Fruit fly (Drosophila melanogaster) whole organism, embryonic: ENCODE results near the gene CG14803.

Source experiments
- BEAF-32 ChIP-seq: fragments of 200-800 bp; sonication (Bioruptor generic); optimal IDR thresholded peaks from 3 replicates; lab custom pipeline; 2017; ENCODE audit warnings: missing biosample characterization, missing genetic modification characterization, mild to moderate bottlenecking, moderate library complexity, missing genetic modification reagents
- Bdp1 ChIP-seq: fragments of 200-800 bp; sonication (Bioruptor generic); optimal IDR thresholded peaks from 3 replicates; lab custom pipeline; 2016; ENCODE audit warnings: missing biosample characterization, missing genetic modification characterization
- CG10147 ChIP-seq: fragments of 200-800 bp; sonication (Bioruptor generic); optimal IDR thresholded peaks from 2 replicates; lab custom pipeline; 2019; ENCODE audit warnings: missing biosample characterization, mild to moderate bottlenecking, missing genetic modification characterization, moderate library complexity
- CG10654 ChIP-seq: fragments of 200-800 bp; sonication (Bioruptor generic); optimal IDR thresholded peaks from 2 replicates; lab custom pipeline; 2016; ENCODE audit warnings: missing biosample characterization, missing genetic modification characterization
- CG11093 ChIP-seq: fragments of 200-800 bp; sonication (Bioruptor generic); IDR thresholded peaks from 3 replicates; pipeline ENCODE4 v1.3.6; 2022; ENCODE audit warnings: missing biosample characterization, missing genetic modification characterization
- CG11398 ChIP-seq: fragments of 200-800 bp; sonication (Bioruptor generic); optimal IDR thresholded peaks from 2 replicates; lab custom pipeline; 2016; ENCODE audit warnings: missing biosample characterization, missing genetic modification characterization
- CG13775 ChIP-seq: fragments of 200-800 bp; sonication (Bioruptor generic); optimal IDR thresholded peaks from 3 replicates; lab custom pipeline; 2017; ENCODE audit warnings: missing biosample characterization, mild to moderate bottlenecking, missing genetic modification characterization
- CG14014 ChIP-seq: fragments of 200-800 bp; sonication (Bioruptor generic); IDR thresholded peaks from 2 replicates; pipeline ENCODE4 v1.3.6; 2022; ENCODE audit warnings: missing biosample characterization, missing genetic modification characterization
- CG14710 ChIP-seq: fragments of 200-800 bp; sonication (Bioruptor generic); optimal IDR thresholded peaks from 3 replicates; lab custom pipeline; 2019; ENCODE audit warnings: missing biosample characterization, mild to moderate bottlenecking, missing genetic modification characterization, moderate library complexity
- CG15601 ChIP-seq: fragments of 200-800 bp; sonication (Bioruptor generic); optimal IDR thresholded peaks from 3 replicates; lab custom pipeline; 2019; ENCODE audit warnings: missing biosample characterization, mild to moderate bottlenecking, missing genetic modification characterization, moderate library complexity
- CG1602 ChIP-seq: fragments of 200-800 bp; sonication (Bioruptor generic); optimal IDR thresholded peaks from 3 replicates; lab custom pipeline; 2016; ENCODE audit warnings: missing biosample characterization, missing genetic modification characterization
- CG16863 ChIP-seq: fragments of 200-800 bp; sonication (Bioruptor generic); optimal IDR thresholded peaks from 3 replicates; lab custom pipeline; 2016; ENCODE audit warnings: missing biosample characterization, missing genetic modification characterization
- CG18011 ChIP-seq: fragments of 200-800 bp; sonication (Bioruptor generic); optimal IDR thresholded peaks from 2 replicates; lab custom pipeline; 2017; ENCODE audit warnings: missing biosample characterization, missing genetic modification characterization, mild to moderate bottlenecking, moderate library complexity, missing genotype
- CG18764 ChIP-seq: fragments of 200-800 bp; sonication (Bioruptor generic); optimal IDR thresholded peaks from 3 replicates; lab custom pipeline; 2016; ENCODE audit warnings: missing biosample characterization, missing genetic modification characterization
- CG32532 ChIP-seq: fragments of 200-800 bp; sonication (Bioruptor generic); IDR thresholded peaks from 2 replicates; pipeline ENCODE4 v1.3.6; 2022; ENCODE audit warnings: missing biosample characterization, missing genetic modification characterization
- CG3726 ChIP-seq: fragments of 200-800 bp; sonication (Bioruptor generic); IDR thresholded peaks from 3 replicates; pipeline ENCODE4, ENCODE4 v1.3.6; 2022; ENCODE audit warnings: missing biosample characterization, missing genetic modification characterization
- CG4282 ChIP-seq: fragments of 200-800 bp; sonication (Bioruptor generic); optimal IDR thresholded peaks from 2 replicates; lab custom pipeline; 2016; ENCODE audit warnings: missing biosample characterization, missing genetic modification characterization
- CG4854 ChIP-seq: fragments of 200-800 bp; sonication (Bioruptor generic); optimal IDR thresholded peaks from 2 replicates; lab custom pipeline; 2016; ENCODE audit warnings: missing biosample characterization, missing genetic modification characterization, inconsistent platforms
- CG6175 ChIP-seq: fragments of 200-800 bp; sonication (Bioruptor generic); IDR thresholded peaks from 3 replicates; pipeline ENCODE4 v1.3.6; 2022; ENCODE audit warnings: missing biosample characterization, missing genetic modification characterization
- CG8281 ChIP-seq: fragments of 200-800 bp; sonication (Bioruptor generic); optimal IDR thresholded peaks from 2 replicates; lab custom pipeline; 2018; ENCODE audit warnings: missing biosample characterization, mild to moderate bottlenecking, missing genetic modification characterization, moderate library complexity
- CHES-1-like ChIP-seq: fragments of 200-800 bp; sonication (Bioruptor generic); optimal IDR thresholded peaks from 2 replicates; lab custom pipeline; 2016; ENCODE audit warnings: missing biosample characterization, missing genetic modification characterization
- Dp ChIP-seq: fragments of 200-800 bp; sonication (Bioruptor generic); optimal IDR thresholded peaks from 2 replicates; lab custom pipeline; 2018; ENCODE audit warnings: missing biosample characterization, mild to moderate bottlenecking, missing genetic modification characterization, moderate library complexity
- Fer1 ChIP-seq: fragments of 200-800 bp; sonication (Bioruptor generic); optimal IDR thresholded peaks from 2 replicates; lab custom pipeline; 2017; ENCODE audit warnings: missing biosample characterization, mild to moderate bottlenecking, missing genetic modification characterization
- Hsf ChIP-seq: fragments of 200-800 bp; sonication (Bioruptor generic); optimal IDR thresholded peaks from 3 replicates; lab custom pipeline; 2016; ENCODE audit warnings: missing biosample characterization, missing genetic modification characterization
- Kr ChIP-seq: fragments of 200-800 bp; sonication (Bioruptor generic); optimal IDR thresholded peaks from 2 replicates; lab custom pipeline; 2017; ENCODE audit warnings: missing biosample characterization, mild to moderate bottlenecking, missing genetic modification characterization
- Lhr ChIP-seq: fragments of 200-800 bp; sonication (Bioruptor generic); optimal IDR thresholded peaks from 3 replicates; lab custom pipeline; 2017; ENCODE audit warnings: mild to moderate bottlenecking, missing biosample characterization, missing genetic modification reagents, missing genetic modification characterization
- Sry-β ChIP-seq: fragments of 200-800 bp; sonication (Bioruptor generic); optimal IDR thresholded peaks from 2 replicates; lab custom pipeline; 2018; ENCODE audit warnings: missing biosample characterization, mild to moderate bottlenecking, missing genetic modification characterization, moderate library complexity
- ash1 ChIP-seq: fragments of 200-800 bp; sonication (Bioruptor generic); optimal IDR thresholded peaks from 2 replicates; lab custom pipeline; 2018; ENCODE audit warnings: missing biosample characterization, mild to moderate bottlenecking, missing genetic modification characterization
- bab2 ChIP-seq: fragments of 200-800 bp; sonication (Bioruptor generic); optimal IDR thresholded peaks from 2 replicates; lab custom pipeline; 2016; ENCODE audit warnings: missing biosample characterization, missing genetic modification characterization
- bcd ChIP-seq: fragments of 200-800 bp; sonication (Bioruptor generic); optimal IDR thresholded peaks from 2 replicates; lab custom pipeline; 2017; ENCODE audit warnings: missing biosample characterization, mild to moderate bottlenecking, missing genetic modification characterization
- bsh ChIP-seq, 2 experiments: fragments of 200-800 bp; sonication (Bioruptor generic); optimal IDR thresholded peaks; 2 replicates each; lab custom pipeline; 2017 to 2018; ENCODE audit warnings: mild to moderate bottlenecking in 2 of 2, missing biosample characterization in 2 of 2, missing genetic modification characterization in 2 of 2, moderate library complexity in 1 of 2
- cato ChIP-seq: fragments of 200-800 bp; sonication (Bioruptor generic); optimal IDR thresholded peaks from 2 replicates; lab custom pipeline; 2016; ENCODE audit warnings: missing biosample characterization, missing genetic modification characterization, borderline replicate concordance
- dpn ChIP-seq, 2 experiments: fragments of 200-800 bp; sonication (Bioruptor generic); optimal IDR thresholded peaks; 3 replicates each; lab custom pipeline; 2016; ENCODE audit warnings: missing biosample characterization in 2 of 2, missing genetic modification characterization in 2 of 2
- dysf ChIP-seq: fragments of 200-800 bp; sonication (Bioruptor generic); IDR thresholded peaks from 3 replicates; pipeline ENCODE4 v1.3.6; 2022; ENCODE audit warnings: missing biosample characterization, missing genetic modification characterization
- ftz-f1 ChIP-seq: fragments of 200-800 bp; sonication (Bioruptor generic); optimal IDR thresholded peaks from 2 replicates; lab custom pipeline; 2016; ENCODE audit warnings: missing biosample characterization, missing genetic modification characterization
- gro ChIP-seq: fragments of 200-800 bp; sonication (Bioruptor generic); optimal IDR thresholded peaks from 2 replicates; lab custom pipeline; 2016; ENCODE audit warnings: missing biosample characterization, missing genetic modification characterization
- kni ChIP-seq: fragments of 200-800 bp; sonication (Bioruptor generic); optimal IDR thresholded peaks from 3 replicates; lab custom pipeline; 2017; ENCODE audit warnings: mild to moderate bottlenecking, missing biosample characterization, missing genetic modification reagents, missing genetic modification characterization
- lmd ChIP-seq: fragments of 200-800 bp; sonication (Bioruptor generic); IDR thresholded peaks from 2 replicates; pipeline ENCODE4 v1.3.6; 2022; ENCODE audit warnings: missing biosample characterization, missing genetic modification characterization
- mam ChIP-seq: fragments of 200-800 bp; sonication (Bioruptor generic); optimal IDR thresholded peaks from 3 replicates; lab custom pipeline; 2016; ENCODE audit warnings: missing biosample characterization, missing genetic modification characterization
- pan ChIP-seq, 4 experiments: fragments of >200 bp in 3 of 4; fragments of 200-800 bp in 1 of 4; sonication (Bioruptor generic) in 1 of 4; optimal IDR thresholded peaks in 3 of 4; IDR thresholded peaks in 1 of 4; 2 replicates each; pipeline versions ENCODE4 v1.3.6 to Lab custom; 2017 to 2022; ENCODE audit warnings: missing biosample characterization in 2 of 4, missing genetic modification characterization in 2 of 4, mixed read lengths in 1 of 4
- repo ChIP-seq: fragments of 200-800 bp; sonication (Bioruptor generic); optimal IDR thresholded peaks from 2 replicates; lab custom pipeline; 2016; ENCODE audit warnings: missing biosample characterization, missing genetic modification characterization
- sc ChIP-seq, 3 experiments: fragments of >200 bp in 2 of 3; fragments of 200-800 bp in 1 of 3; sonication (Bioruptor generic) in 1 of 3; optimal IDR thresholded peaks; 2 replicates in 2 of 3; 3 replicates in 1 of 3; lab custom pipeline; 2017; ENCODE audit warnings: mild to moderate bottlenecking in 1 of 3, missing biosample characterization in 1 of 3, missing genetic modification characterization in 1 of 3, missing genetic modification reagents in 1 of 3
- scrt ChIP-seq: fragments of 200-800 bp; sonication (Bioruptor generic); optimal IDR thresholded peaks from 2 replicates; lab custom pipeline; 2018; ENCODE audit warnings: missing biosample characterization, mild to moderate bottlenecking, missing genetic modification characterization, moderate library complexity
- shn ChIP-seq: fragments of 200-800 bp; sonication (Bioruptor generic); optimal IDR thresholded peaks from 3 replicates; lab custom pipeline; 2016; ENCODE audit warnings: missing biosample characterization, missing genetic modification characterization
- sna ChIP-seq: fragments of 200-800 bp; sonication (Bioruptor generic); IDR thresholded peaks from 2 replicates; pipeline ENCODE4 v1.3.6; 2022; ENCODE audit warnings: missing biosample characterization, missing genetic modification characterization; ENCODE audit not compliant: partially characterized antibody
- so ChIP-seq: fragments of 200-800 bp; sonication (Bioruptor generic); IDR thresholded peaks from 3 replicates; pipeline ENCODE4 v1.3.6; 2022; ENCODE audit warnings: missing biosample characterization, missing genetic modification characterization
- tio ChIP-seq: fragments of 200-800 bp; sonication (Bioruptor generic); optimal IDR thresholded peaks from 2 replicates; lab custom pipeline; 2017; ENCODE audit warnings: missing biosample characterization, missing genetic modification characterization, inconsistent platforms
- wek ChIP-seq: fragments of 200-800 bp; sonication (Bioruptor generic); optimal IDR thresholded peaks from 3 replicates; lab custom pipeline; 2018; ENCODE audit warnings: missing biosample characterization, mild to moderate bottlenecking, missing genetic modification characterization, moderate library complexity

The CG14803 gene

DNA sequence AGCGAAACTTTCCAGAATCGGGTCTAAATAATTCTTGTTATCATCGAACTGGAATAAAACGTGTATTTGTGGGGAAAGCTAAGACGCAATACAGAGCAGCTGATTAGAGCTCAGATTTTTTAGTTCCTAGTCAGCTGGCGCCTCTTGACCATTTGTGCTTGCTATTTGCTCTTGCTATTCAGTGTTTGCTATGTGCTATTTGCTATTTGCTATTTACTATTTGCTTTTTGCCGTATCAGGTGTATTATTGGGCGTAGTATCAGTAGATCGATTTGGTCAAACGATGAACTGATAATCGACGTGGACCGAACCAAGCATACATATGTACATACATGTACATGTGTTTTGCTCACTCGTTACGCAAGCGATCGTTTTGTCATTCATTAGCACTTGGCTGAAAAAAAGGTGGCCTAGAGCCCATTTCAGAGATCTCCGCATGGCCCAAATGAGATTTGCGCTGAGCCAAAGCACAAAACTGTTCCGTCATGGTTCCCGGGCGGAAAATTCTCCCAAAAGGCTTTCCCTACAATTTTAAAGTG is 23.2 kb upstream of the CG14803 start (continued):
- peak; percentile 42 for TF ChIP-seq CG18764
- TF ChIP-seq Lhr, result no peak
- no peak for TF ChIP-seq pan (optimal IDR thresholded peaks at IDR 0.05; lab: Kevin White, UChicago)
- TF ChIP-seq pan (GFP tag; optimal IDR thresholded peaks at IDR 0.05 in 1 of 2, IDR thresholded peaks at IDR 0.05 in 1 of 2), result peak in 1 of 2 experiments; percentile 63
- 0 out of 3 replicates have a peak, but pooled peaks have one; percentile 25 for TF ChIP-seq CG3726 (GFP tag; lab: Robert Waterston, UW)
- TF ChIP-seq sna (GFP tag; lab: Robert Waterston, UW), result no peak
- no peak for TF ChIP-seq ftz-f1
- peak in 1 of 2 experiments; percentile 52 for TF ChIP-seq bsh (GFP tag; optimal IDR thresholded peaks at IDR 0.05; lab: Kevin White, UChicago)
- peak; percentile 14 for TF ChIP-seq CG15601
- no peak for TF ChIP-seq Kr (GFP tag; lab: Kevin White, UChicago)
- TF ChIP-seq CG10654 (GFP tag; lab: Kevin White, UChicago), result peak; percentile 32
- TF ChIP-seq CG18011 (GFP tag; lab: Kevin White, UChicago), result peak; percentile 25
- TF ChIP-seq dysf (GFP tag; lab: Robert Waterston, UW), result peak; percentile 41; the same call in 1 of the 3 replicates
- peak; percentile 3 for TF ChIP-seq Hsf
- peak; percentile 60 for TF ChIP-seq tio (GFP tag; lab: Kevin White, UChicago)
- peak; percentile 57 for TF ChIP-seq gro (GFP tag; lab: Kevin White, UChicago)
- TF ChIP-seq CG8281 (tag; lab: Kevin White, UChicago), result no peak
- no peak for TF ChIP-seq Dp (GFP tag; lab: Kevin White, UChicago)
- peak; percentile 84 for TF ChIP-seq bab2 (GFP tag; lab: Kevin White, UChicago)
- peak; percentile 47 for TF ChIP-seq wek (GFP tag; lab: Kevin White, UChicago)
- peak; percentile 67 for TF ChIP-seq Fer1
- TF ChIP-seq scrt (GFP tag; lab: Kevin White, UChicago), result peak; percentile 17
- peak; percentile 52; the same call in 1 of the 2 replicates for TF ChIP-seq CG14014
- no peak for TF ChIP-seq cato (GFP tag; lab: Kevin White, UChicago)
- no peak for TF ChIP-seq CG10147
- TF ChIP-seq mam (GFP tag; lab: Kevin White, UChicago), result peak; percentile 41
- TF ChIP-seq CG6175 (GFP tag; lab: Robert Waterston, UW), result peak; percentile 61; the same call in 1 of the 3 replicates
- TF ChIP-seq lmd, result no peak
- TF ChIP-seq Bdp1 (GFP tag; lab: Kevin White, UChicago), result peak; percentile 54
- no peak for TF ChIP-seq Sry-β (GFP tag; lab: Kevin White, UChicago)
- peak; percentile 6 for TF ChIP-seq CG13775
- peak; percentile 13 for TF ChIP-seq CG4854 (GFP tag; lab: Kevin White, UChicago)
- TF ChIP-seq CG16863 (GFP tag; lab: Kevin White, UChicago), result peak; percentile 61
- TF ChIP-seq sc (optimal IDR thresholded peaks at IDR 0.05; lab: Kevin White, UChicago), result no peak
- TF ChIP-seq sc (GFP tag; optimal IDR thresholded peaks at IDR 0.05; lab: Kevin White, UChicago), result peak; percentile 4
- TF ChIP-seq CHES-1-like, result peak; percentile 57
- 0 out of 3 replicates have a peak, but pooled peaks have one; percentile 43 for TF ChIP-seq so (GFP tag; lab: Robert Waterston, UW)
- peak; percentile 29 for TF ChIP-seq ash1 (GFP tag; lab: Kevin White, UChicago)
- TF ChIP-seq kni, result no peak
- no peak for TF ChIP-seq CG11093 (GFP tag; lab: Robert Waterston, UW)
- TF ChIP-seq CG4282 (GFP tag; lab: Kevin White, UChicago), result no peak
- no peak for TF ChIP-seq BEAF-32 (GFP tag; lab: Kevin White, UChicago)
- peak in 1 of 2 experiments; percentile 55 for TF ChIP-seq dpn (GFP tag; optimal IDR thresholded peaks at IDR 0.05; lab: Kevin White, UChicago)
- TF ChIP-seq CG14710 (tag; lab: Kevin White, UChicago), result no peak
- TF ChIP-seq CG11398, result peak; percentile 60
- peak; percentile 3 for TF ChIP-seq shn
- peak; percentile 27 for TF ChIP-seq repo (GFP tag; lab: Kevin White, UChicago)
- peak; percentile 46 for TF ChIP-seq CG32532
- no peak for TF ChIP-seq CG1602 (GFP tag; lab: Kevin White, UChicago)
- TF ChIP-seq bcd (GFP tag; lab: Kevin White, UChicago), result peak; percentile 5
